Fruit fly (Drosophila melanogaster) whole organism, embryonic: ENCODE results near the gene alphaSnap.

Experiments used
- Abd-B ChIP-seq: fragments of 200-800 bp; sonication (Bioruptor generic); optimal IDR thresholded peaks from 2 replicates; lab custom pipeline; 2018; ENCODE audit warnings: missing biosample characterization, mild to moderate bottlenecking, missing genetic modification characterization, moderate library complexity
- Awh ChIP-seq: fragments of 200-800 bp; sonication (Bioruptor generic); IDR thresholded peaks from 2 replicates; pipeline ENCODE4, ENCODE4 v1.3.6; 2022; ENCODE audit warnings: missing biosample characterization, missing genetic modification characterization
- Bteb2 ChIP-seq: fragments of 200-800 bp; sonication (Bioruptor generic); optimal IDR thresholded peaks from 2 replicates; lab custom pipeline; 2016; ENCODE audit warnings: missing biosample characterization, missing genetic modification characterization
- CG10654 ChIP-seq: fragments of 200-800 bp; sonication (Bioruptor generic); optimal IDR thresholded peaks from 2 replicates; lab custom pipeline; 2016; ENCODE audit warnings: missing biosample characterization, missing genetic modification characterization
- CG10959 ChIP-seq: fragments of 200-800 bp; sonication (Bioruptor generic); IDR thresholded peaks from 2 replicates; pipeline ENCODE4 v1.3.6; 2022; ENCODE audit warnings: missing biosample characterization, missing genetic modification characterization
- CG16863 ChIP-seq: fragments of 200-800 bp; sonication (Bioruptor generic); optimal IDR thresholded peaks from 3 replicates; lab custom pipeline; 2016; ENCODE audit warnings: missing biosample characterization, missing genetic modification characterization
- CG17802 ChIP-seq: fragments of 200-800 bp; sonication (Bioruptor generic); optimal IDR thresholded peaks from 2 replicates; lab custom pipeline; 2018; ENCODE audit warnings: missing biosample characterization, mild to moderate bottlenecking, missing genetic modification characterization, moderate library complexity
- CG18599 ChIP-seq: fragments of 200-800 bp; sonication (Bioruptor generic); optimal IDR thresholded peaks from 3 replicates; lab custom pipeline; 2017; ENCODE audit warnings: missing biosample characterization, missing genetic modification characterization, mild to moderate bottlenecking, moderate library complexity, missing genetic modification reagents
- CG2712 ChIP-seq: fragments of 200-800 bp; optimal IDR thresholded peaks from 3 replicates; lab custom pipeline; 2019; ENCODE audit warnings: missing biosample characterization, mild to moderate bottlenecking, missing genetic modification characterization, moderate library complexity
- CG3163 ChIP-seq: fragments of 200-800 bp; sonication (Bioruptor generic); optimal IDR thresholded peaks from 3 replicates; lab custom pipeline; 2016; ENCODE audit warnings: missing biosample characterization, missing genetic modification characterization
- CG32772 ChIP-seq: fragments of 200-800 bp; sonication (Bioruptor generic); IDR thresholded peaks from 2 replicates; pipeline ENCODE4 v1.3.6; 2022; ENCODE audit warnings: missing biosample characterization, missing genetic modification characterization
- CG3281 ChIP-seq: fragments of 200-800 bp; sonication (Bioruptor generic); optimal IDR thresholded peaks from 3 replicates; lab custom pipeline; 2017; ENCODE audit warnings: missing biosample characterization, mild to moderate bottlenecking, missing genetic modification characterization
- CG4404 ChIP-seq: fragments of 200-800 bp; sonication (Bioruptor generic); IDR thresholded peaks from 2 replicates; pipeline ENCODE4 v1.3.6; 2022; ENCODE audit warnings: missing biosample characterization, missing genetic modification characterization
- CG6175 ChIP-seq: fragments of 200-800 bp; sonication (Bioruptor generic); IDR thresholded peaks from 3 replicates; pipeline ENCODE4 v1.3.6; 2022; ENCODE audit warnings: missing biosample characterization, missing genetic modification characterization
- CG6765 ChIP-seq: fragments of 200-800 bp; sonication (Bioruptor generic); optimal IDR thresholded peaks from 3 replicates; lab custom pipeline; 2017; ENCODE audit warnings: missing biosample characterization, mild to moderate bottlenecking, missing genetic modification characterization
- CG8765 ChIP-seq: fragments of 200-800 bp; sonication (Bioruptor generic); IDR thresholded peaks from 2 replicates; pipeline ENCODE4 v1.3.6; 2022; ENCODE audit warnings: missing biosample characterization, missing genetic modification characterization
- CTCF ChIP-seq: fragments of 200-800 bp; sonication (Bioruptor generic); optimal IDR thresholded peaks from 2 replicates; lab custom pipeline; 2017; ENCODE audit warnings: missing biosample characterization, mild to moderate bottlenecking, missing genetic modification characterization, moderate library complexity
- D19A ChIP-seq: fragments of 200-800 bp; optimal IDR thresholded peaks from 3 replicates; lab custom pipeline; 2019; ENCODE audit warnings: missing biosample characterization, mild to moderate bottlenecking, missing genetic modification characterization, moderate library complexity
- E2f2 ChIP-seq: fragments of 200-800 bp; sonication (Bioruptor generic); IDR thresholded peaks from 2 replicates; pipeline ENCODE4 v1.3.6; 2022; ENCODE audit warnings: missing biosample characterization, missing genetic modification characterization
- Elba2 ChIP-seq: fragments of 200-800 bp; sonication (Bioruptor generic); optimal IDR thresholded peaks from 3 replicates; lab custom pipeline; 2016; ENCODE audit warnings: missing biosample characterization, missing genetic modification characterization
- HLHmδ ChIP-seq: fragments of 200-800 bp; sonication (Bioruptor generic); optimal IDR thresholded peaks from 2 replicates; lab custom pipeline; 2018; ENCODE audit warnings: missing biosample characterization, mild to moderate bottlenecking, missing genetic modification characterization, moderate library complexity
- Hey ChIP-seq: fragments of 200-800 bp; sonication (Bioruptor generic); optimal IDR thresholded peaks from 3 replicates; lab custom pipeline; 2018; ENCODE audit warnings: missing biosample characterization, mild to moderate bottlenecking, missing genetic modification characterization
- Jarid2 ChIP-seq: fragments of 200-800 bp; sonication (Bioruptor generic); optimal IDR thresholded peaks from 3 replicates; lab custom pipeline; 2017; ENCODE audit warnings: mild to moderate bottlenecking, missing biosample characterization, missing genetic modification reagents, missing genetic modification characterization
- Lim3 ChIP-seq: fragments of 200-800 bp; sonication (Bioruptor generic); IDR thresholded peaks from 2 replicates; pipeline ENCODE4 v1.3.6; 2022; ENCODE audit warnings: missing biosample characterization, missing genetic modification characterization
- Lpt ChIP-seq: fragments of >200 bp; optimal IDR thresholded peaks from 2 replicates; lab custom pipeline; 2018; ENCODE audit warnings: missing biosample characterization, missing genetic modification characterization
- MTF-1 ChIP-seq: fragments of 200-800 bp; sonication (Bioruptor generic); optimal IDR thresholded peaks from 2 replicates; lab custom pipeline; 2018; ENCODE audit warnings: missing biosample characterization, mild to moderate bottlenecking, missing genetic modification characterization, borderline replicate concordance
- Mrtf ChIP-seq: fragments of 200-800 bp; sonication (Bioruptor generic); IDR thresholded peaks from 3 replicates; pipeline ENCODE4 v1.3.6; 2022; ENCODE audit warnings: missing biosample characterization, missing genetic modification characterization
- Nf-YC ChIP-seq: fragments of 200-800 bp; optimal IDR thresholded peaks from 3 replicates; lab custom pipeline; 2019; ENCODE audit warnings: missing biosample characterization, mild to moderate bottlenecking, missing genetic modification characterization, moderate library complexity
- Opbp ChIP-seq: fragments of 200-800 bp; sonication (Bioruptor generic); IDR thresholded peaks from 3 replicates; pipeline ENCODE4 v1.3.6; 2022; ENCODE audit warnings: missing biosample characterization, missing genetic modification characterization; ENCODE audit not compliant: partially characterized antibody
- Poxn ChIP-seq: fragments of 200-800 bp; sonication (Bioruptor generic); IDR thresholded peaks from 2 replicates; pipeline ENCODE4 v1.3.6; 2022; ENCODE audit warnings: missing biosample characterization, missing genetic modification characterization
- Sin3A ChIP-seq: fragments of >200 bp; optimal IDR thresholded peaks from 2 replicates; lab custom pipeline; 2018
- Sry-β ChIP-seq: fragments of 200-800 bp; sonication (Bioruptor generic); optimal IDR thresholded peaks from 2 replicates; lab custom pipeline; 2018; ENCODE audit warnings: missing biosample characterization, mild to moderate bottlenecking, missing genetic modification characterization, moderate library complexity
- Taf1 ChIP-seq: fragments of 200-800 bp; sonication (Bioruptor generic); IDR thresholded peaks from 2 replicates; pipeline ENCODE4 v1.3.6; 2022; ENCODE audit warnings: missing biosample characterization, missing genetic modification characterization
- Trl ChIP-seq, 3 experiments: fragments of >200 bp in 2 of 3; fragments of 200-800 bp in 1 of 3; sonication (Bioruptor generic) in 1 of 3; optimal IDR thresholded peaks; 2 replicates in 1 of 3; 3 replicates in 2 of 3; lab custom pipeline; 2016 to 2017; ENCODE audit warnings: missing biosample characterization in 1 of 3, missing genetic modification characterization in 1 of 3
- Xrp1 ChIP-seq: fragments of 200-800 bp; sonication (Bioruptor generic); IDR thresholded peaks from 2 replicates; pipeline ENCODE4 v1.3.6; 2022; ENCODE audit warnings: missing biosample characterization, missing genetic modification characterization
- da ChIP-seq: fragments of 200-800 bp; sonication (Bioruptor generic); optimal IDR thresholded peaks from 2 replicates; lab custom pipeline; 2016; ENCODE audit warnings: missing biosample characterization, missing genetic modification characterization
- fd3F ChIP-seq: fragments of 200-800 bp; sonication (Bioruptor generic); optimal IDR thresholded peaks from 2 replicates; lab custom pipeline; 2018; ENCODE audit warnings: missing biosample characterization, mild to moderate bottlenecking, missing genetic modification characterization, moderate library complexity
- gce ChIP-seq: fragments of 200-800 bp; sonication (Bioruptor generic); IDR thresholded peaks from 3 replicates; pipeline ENCODE4 v1.3.6; 2022; ENCODE audit warnings: missing biosample characterization, missing genetic modification characterization
- ham ChIP-seq: fragments of 200-800 bp; sonication (Bioruptor generic); IDR thresholded peaks from 2 replicates; pipeline ENCODE4 v1.3.6; 2022; ENCODE audit warnings: missing biosample characterization, missing genetic modification characterization
- kay ChIP-seq: fragments of 200-800 bp; sonication (Bioruptor generic); optimal IDR thresholded peaks from 2 replicates; lab custom pipeline; 2016; ENCODE audit warnings: missing biosample characterization, missing genetic modification characterization
- ken ChIP-seq: fragments of 200-800 bp; sonication (Bioruptor generic); IDR thresholded peaks from 3 replicates; pipeline ENCODE4 v1.3.6; 2022; ENCODE audit warnings: missing biosample characterization, missing genetic modification characterization
- kni ChIP-seq: fragments of 200-800 bp; sonication (Bioruptor generic); optimal IDR thresholded peaks from 3 replicates; lab custom pipeline; 2017; ENCODE audit warnings: mild to moderate bottlenecking, missing biosample characterization, missing genetic modification reagents, missing genetic modification characterization
- lbe ChIP-seq: fragments of 200-800 bp; sonication (Bioruptor generic); optimal IDR thresholded peaks from 2 replicates; lab custom pipeline; 2016; ENCODE audit warnings: missing biosample characterization, mild to moderate bottlenecking, missing genetic modification characterization
- lola ChIP-seq, 3 experiments: fragments of >200 bp in 2 of 3; fragments of 200-800 bp in 1 of 3; sonication (Bioruptor generic) in 1 of 3; optimal IDR thresholded peaks; 2 replicates each; lab custom pipeline; 2017 to 2019; ENCODE audit warnings: missing biosample characterization in 3 of 3, missing genetic modification characterization in 3 of 3, mild to moderate bottlenecking in 1 of 3, moderate library complexity in 1 of 3
- nerfin-1 ChIP-seq: fragments of 200-800 bp; sonication (Bioruptor generic); optimal IDR thresholded peaks from 3 replicates; lab custom pipeline; 2019; ENCODE audit warnings: missing biosample characterization, mild to moderate bottlenecking, missing genetic modification characterization, moderate library complexity
- psq ChIP-seq: fragments of 200-800 bp; sonication (Bioruptor generic); optimal IDR thresholded peaks from 2 replicates; lab custom pipeline; 2017; ENCODE audit warnings: missing biosample characterization, missing genetic modification characterization
- ro ChIP-seq: fragments of 200-800 bp; sonication (Bioruptor generic); IDR thresholded peaks from 2 replicates; pipeline ENCODE4 v1.3.6; 2022; ENCODE audit warnings: missing biosample characterization, missing genetic modification characterization
- sd ChIP-seq: fragments of 200-800 bp; sonication (Bioruptor generic); optimal IDR thresholded peaks from 3 replicates; lab custom pipeline; 2018; ENCODE audit warnings: missing biosample characterization, mild to moderate bottlenecking, missing genetic modification characterization, moderate library complexity
- slou ChIP-seq: fragments of 200-800 bp; sonication (Bioruptor generic); optimal IDR thresholded peaks from 3 replicates; lab custom pipeline; 2016; ENCODE audit warnings: missing biosample characterization, missing genetic modification characterization
- ssp ChIP-seq: fragments of 200-800 bp; sonication (Bioruptor generic); IDR thresholded peaks from 2 replicates; pipeline ENCODE4 v1.3.6; 2022; ENCODE audit warnings: missing biosample characterization, missing genetic modification characterization
- tap ChIP-seq: fragments of 200-800 bp; optimal IDR thresholded peaks from 3 replicates; lab custom pipeline; 2019; ENCODE audit warnings: missing biosample characterization, mild to moderate bottlenecking, missing genetic modification characterization, moderate library complexity
- ttk ChIP-seq: fragments of 200-800 bp; sonication (Bioruptor generic); IDR thresholded peaks from 2 replicates; pipeline ENCODE4 v2.1.2; 2022; ENCODE audit warnings: missing biosample characterization, missing genetic modification characterization
- zfh1 ChIP-seq: fragments of 200-800 bp; sonication (Bioruptor generic); IDR thresholded peaks from 3 replicates; pipeline ENCODE4 v1.3.6; 2022; ENCODE audit warnings: missing biosample characterization, missing genetic modification characterization

alphaSnap gene

dm6 chr3L:20313469-20313868 lies at the start of gene alphaSnap (continued):
- TF ChIP-seq Xrp1 (GFP tag; lab: Robert Waterston, UW) (peak; percentile 34; the same call in 1 of the 2 replicates), Elba2 (peak; percentile 66), CG2712 (tag; lab: Kevin White, UChicago) (peak; percentile 27), Opbp (GFP tag; lab: Robert Waterston, UW) (peak; percentile 56; the same call in 1 of the 3 replicates), Poxn (no peak), Abd-B (GFP tag; lab: Kevin White, UChicago) (no peak), CG6765 (GFP tag; lab: Kevin White, UChicago) (no peak), CG4404 (GFP tag; lab: Robert Waterston, UW) (no peak), MTF-1 (no peak), slou (GFP tag; lab: Kevin White, UChicago) (no peak), Awh (GFP tag; lab: Robert Waterston, UW) (no peak), fd3F (GFP tag; lab: Kevin White, UChicago) (no peak), CG17802 (tag; lab: Kevin White, UChicago) (no peak), ssp (GFP tag; lab: Robert Waterston, UW) (no peak), gce (GFP tag; lab: Robert Waterston, UW) (no peak), nerfin-1 (tag; lab: Kevin White, UChicago) (peak; percentile 25), HLHmδ (GFP tag; lab: Kevin White, UChicago) (no peak), lbe (no peak), da (GFP tag; lab: Kevin White, UChicago) (no peak), Bteb2 (GFP tag; lab: Kevin White, UChicago) (peak; percentile 33), Jarid2 (GFP tag; lab: Kevin White, UChicago) (no peak), zfh1 (GFP tag; lab: Robert Waterston, UW) (0 out of 3 replicates have a peak, but pooled peaks have one; percentile 9), CG16863 (GFP tag; lab: Kevin White, UChicago) (no peak), CG3163 (GFP tag; lab: Kevin White, UChicago) (no peak), Taf1 (GFP tag; lab: Robert Waterston, UW) (no peak), CG3281 (no peak), CG32772 (GFP tag; lab: Robert Waterston, UW) (no peak), E2f2 (GFP tag; lab: Robert Waterston, UW) (peak; percentile 83), Nf-YC (tag; lab: Kevin White, UChicago) (peak; percentile 16), ttk (GFP tag; lab: Robert Waterston, UW) (no peak), sd (no peak), Hey (tag; lab: Kevin White, UChicago) (no peak), CG10654 (no peak), Trl (optimal IDR thresholded peaks at IDR 0.05; lab: Kevin White, UChicago) (no peak), Trl (GFP tag; optimal IDR thresholded peaks at IDR 0.05; lab: Kevin White, UChicago) (peak; percentile 36), kni (GFP tag; lab: Kevin White, UChicago) (no peak), Mrtf (GFP tag; lab: Robert Waterston, UW) (no peak), CG8765 (no peak), D19A (no peak), tap (tag; lab: Kevin White, UChicago) (no peak), Sry-β (no peak), psq (GFP tag; lab: Kevin White, UChicago) (no peak), ham (GFP tag; lab: Robert Waterston, UW) (no peak), Lpt (GFP tag; lab: Kevin White, UChicago) (no peak), CTCF (GFP tag; lab: Kevin White, UChicago) (peak; percentile 68), CG10959 (GFP tag; lab: Robert Waterston, UW) (no peak), Lim3 (GFP tag; lab: Robert Waterston, UW) (no peak), ro (no peak), lola (GFP tag; optimal IDR thresholded peaks at IDR 0.05; lab: Kevin White, UChicago) (no peak), kay (peak; percentile 76), CG18599 (GFP tag; lab: Kevin White, UChicago) (no peak), ken (GFP tag; lab: Robert Waterston, UW) (0 out of 3 replicates have a peak, but pooled peaks have one; percentile 37), Sin3A (lab: Kevin White, UChicago) (peak; percentile 45), CG6175 (GFP tag; lab: Robert Waterston, UW) (no peak)
